Worm (Caenorhabditis elegans) whole organism, young adult: Measurements from ENCODE around the gene F08F3.4.

Source experiments
- B0261.1 ChIP-seq: sonication (generic microtip); optimal IDR thresholded peaks from 2 replicates; lab custom pipeline; 2016; ENCODE audit warnings: mild to moderate bottlenecking, missing genetic modification characterization, moderate library complexity, missing compliant biosample characterization
- D2030.7 ChIP-seq: fragments of 200-800 bp; sonication (Bioruptor generic); IDR thresholded peaks from 2 replicates; pipeline ENCODE4 v1.3.6; 2022; ENCODE audit warnings: missing genetic modification reagents, missing genetic modification characterization, missing compliant biosample characterization
- F23B12.7 ChIP-seq: sonication (generic microtip); optimal IDR thresholded peaks from 2 replicates; lab custom pipeline; 2017; ENCODE audit warnings: missing genetic modification characterization, mild to moderate bottlenecking, missing compliant biosample characterization, antibody characterized with exemption, moderate library complexity; ENCODE audit not compliant: insufficient read depth
- F33H1.4 ChIP-seq: fragments of 200-800 bp; sonication (Bioruptor generic); IDR thresholded peaks from 2 replicates; pipeline ENCODE4 v1.3.6; 2022; ENCODE audit warnings: missing genetic modification reagents, missing genetic modification characterization, missing compliant biosample characterization
- F57A8.1 ChIP-seq: fragments of 200-800 bp; sonication (Bioruptor generic); optimal IDR thresholded peaks from 2 replicates; lab custom pipeline; 2018; ENCODE audit warnings: mild to moderate bottlenecking, missing genetic modification characterization, moderate library complexity, missing compliant biosample characterization
- F57C9.4 ChIP-seq: sonication (generic microtip); optimal IDR thresholded peaks from 2 replicates; lab custom pipeline; 2017; ENCODE audit warnings: mild to moderate bottlenecking, missing genetic modification characterization, missing compliant biosample characterization
- ceh-100 ChIP-seq: fragments of 200-800 bp; sonication (Bioruptor generic); IDR thresholded peaks from 2 replicates; pipeline ENCODE4 v1.3.6; 2022; ENCODE audit warnings: missing genetic modification reagents, missing genetic modification characterization, missing compliant biosample characterization
- ceh-40 ChIP-seq: fragments of 200-800 bp; sonication (Bioruptor generic); IDR thresholded peaks from 2 replicates; pipeline ENCODE4 v1.3.6; 2022; ENCODE audit warnings: missing genetic modification characterization, missing compliant biosample characterization
- ceh-58 ChIP-seq: fragments of 200-800 bp; sonication (Bioruptor generic); IDR thresholded peaks from 2 replicates; pipeline ENCODE4 v1.3.6; 2022; ENCODE audit warnings: missing genetic modification characterization, missing compliant biosample characterization
- ceh-79 ChIP-seq: sonication (generic microtip); optimal IDR thresholded peaks from 2 replicates; lab custom pipeline; 2017; ENCODE audit warnings: mild to moderate bottlenecking, missing genetic modification characterization, missing compliant biosample characterization
- egl-44 ChIP-seq: fragments of 200-800 bp; sonication (Bioruptor generic); IDR thresholded peaks from 2 replicates; pipeline ENCODE4 v1.3.6; 2022; ENCODE audit warnings: missing genetic modification reagents, missing genetic modification characterization, missing compliant biosample characterization
- hrde-1 ChIP-seq: sonication (generic microtip); optimal IDR thresholded peaks from 2 replicates; lab custom pipeline; 2016; ENCODE audit warnings: missing genetic modification characterization, mild to moderate bottlenecking, missing compliant biosample characterization, moderate library complexity, missing genotype, missing genetic modification reagents, borderline replicate concordance
- lsy-27 ChIP-seq: sonication (generic microtip); optimal IDR thresholded peaks from 2 replicates; lab custom pipeline; 2017; ENCODE audit warnings: missing genetic modification characterization, mild to moderate bottlenecking, missing compliant biosample characterization, antibody characterized with exemption, missing genotype, borderline replicate concordance; ENCODE audit not compliant: insufficient read depth
- madf-8 ChIP-seq: fragments of 200-800 bp; sonication (Bioruptor generic); conservative IDR thresholded peaks from 2 replicates; pipeline ENCODE4 v1.3.6; 2022; ENCODE audit warnings: missing genetic modification reagents, missing genetic modification characterization, missing compliant biosample characterization
- mcd-1 ChIP-seq: fragments of 200-800 bp; sonication (Bioruptor generic); IDR thresholded peaks from 2 replicates; pipeline ENCODE4 v1.3.6; 2022; ENCODE audit warnings: missing genetic modification reagents, missing genetic modification characterization, missing compliant biosample characterization
- mxl-1 ChIP-seq: sonication (generic microtip); optimal IDR thresholded peaks from 2 replicates; lab custom pipeline; 2016; ENCODE audit warnings: missing genetic modification characterization, missing compliant biosample characterization
- nfya-2 ChIP-seq: fragments of 200-800 bp; sonication (Bioruptor generic); IDR thresholded peaks from 2 replicates; pipeline ENCODE4 v1.3.6; 2022; ENCODE audit warnings: missing genetic modification reagents, missing genetic modification characterization, missing compliant biosample characterization
- nhr-179 ChIP-seq: sonication (generic microtip); optimal IDR thresholded peaks from 2 replicates; lab custom pipeline; 2016; ENCODE audit warnings: mild to moderate bottlenecking, missing genetic modification characterization, missing compliant biosample characterization
- nhr-90 ChIP-seq: sonication (generic microtip); optimal IDR thresholded peaks from 2 replicates; lab custom pipeline; 2016; ENCODE audit warnings: missing genotype, mild to moderate bottlenecking, missing genetic modification characterization, missing compliant biosample characterization
- rec-8 ChIP-seq, 2 experiments: sonication (generic microtip); optimal IDR thresholded peaks; 2 replicates each; lab custom pipeline; 2016; ENCODE audit warnings: mild to moderate bottlenecking in 2 of 2, missing genetic modification characterization in 2 of 2, missing genetic modification reagents in 2 of 2, missing genotype in 2 of 2, missing biosample characterization in 1 of 2, missing compliant biosample characterization in 1 of 2, moderate library complexity in 1 of 2
- sdz-38 ChIP-seq: sonication (generic microtip); optimal IDR thresholded peaks from 2 replicates; lab custom pipeline; 2016; ENCODE audit warnings: missing genotype, missing genetic modification characterization, missing compliant biosample characterization
- snpc-3.4 ChIP-seq: sonication (generic microtip); optimal IDR thresholded peaks from 2 replicates; lab custom pipeline; 2017; ENCODE audit warnings: missing genetic modification characterization, mild to moderate bottlenecking, missing compliant biosample characterization, antibody characterized with exemption, moderate library complexity, missing genotype, missing genetic modification reagents
- tbp1 ChIP-seq: fragments of 200-800 bp; sonication (Bioruptor generic); optimal IDR thresholded peaks from 2 replicates; lab custom pipeline; 2018; ENCODE audit warnings: mild to moderate bottlenecking, missing genetic modification characterization, missing compliant biosample characterization
- ztf-18 ChIP-seq: sonication (generic microtip); optimal IDR thresholded peaks from 2 replicates; lab custom pipeline; 2016; ENCODE audit warnings: missing genotype, mild to moderate bottlenecking, missing genetic modification characterization, missing compliant biosample characterization

F08F3.4 gene

DNA sequence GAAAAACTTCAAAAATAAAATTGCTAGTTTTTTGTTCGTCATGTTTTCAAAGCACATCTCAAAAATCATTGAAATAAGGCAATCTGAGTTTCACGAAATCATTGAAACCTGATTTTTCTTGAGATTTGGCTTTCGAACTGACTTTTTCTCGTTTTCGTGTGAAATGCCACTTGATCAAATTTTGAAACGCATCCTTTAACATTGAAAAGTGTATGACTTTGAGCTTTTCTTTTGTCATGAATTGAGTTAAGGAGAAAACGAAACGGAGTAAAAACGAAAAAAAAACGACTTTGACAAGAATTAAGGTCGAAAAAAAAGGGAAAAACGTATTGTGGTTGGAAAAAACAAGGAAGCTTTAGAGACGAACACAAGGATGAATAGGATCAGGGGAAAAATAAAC is 44.2 kb downstream of the F08F3.4 start:
- TF ChIP-seq ceh-40 (GFP tag; lab: Robert Waterston, UW) = no peak
- no peak for TF ChIP-seq F23B12.7 (tag; lab: Kevin White, UChicago)
- no peak for TF ChIP-seq F57A8.1 (GFP tag; lab: Kevin White, UChicago)
- TF ChIP-seq sdz-38 (tag; lab: Kevin White, UChicago) = no peak
- TF ChIP-seq hrde-1 = no peak
- no peak for TF ChIP-seq lsy-27 (tag; lab: Kevin White, UChicago)
- no peak for TF ChIP-seq snpc-3.4 (tag; lab: Kevin White, UChicago)
- no peak for TF ChIP-seq ceh-79 (tag; lab: Kevin White, UChicago)
- TF ChIP-seq ztf-18 (tag; lab: Kevin White, UChicago) = no peak
- no peak for TF ChIP-seq tbp1 (GFP tag; lab: Kevin White, UChicago)
- TF ChIP-seq egl-44 (GFP tag; lab: Robert Waterston, UW) = no peak
- no peak for TF ChIP-seq D2030.7 (GFP tag; lab: Robert Waterston, UW)

DNA sequence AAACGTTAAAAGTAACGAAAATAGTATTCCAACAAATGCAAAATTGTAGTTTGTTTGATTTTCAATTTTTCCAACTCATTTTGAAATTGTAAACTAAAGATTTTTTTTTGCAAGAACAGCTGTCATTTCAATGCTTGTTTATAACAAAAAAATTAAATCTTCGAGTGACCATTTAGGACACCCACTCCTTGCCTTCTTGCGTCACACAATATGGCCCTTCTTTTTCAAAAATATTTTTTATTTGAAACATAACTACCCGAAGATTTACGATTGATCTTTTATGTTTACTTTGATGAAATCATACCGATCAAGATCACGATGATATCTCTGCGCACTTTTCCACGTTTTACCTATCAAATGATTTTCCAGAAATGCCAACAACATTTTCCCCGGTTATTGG is 49.1 kb downstream of the F08F3.4 start, which contains the start of gene ZC317.2:
Gene ZC317.2 (plus strand): TSS at position 301 of the 400 bp plus-strand sequence.
- TF ChIP-seq B0261.1 (tag; lab: Kevin White, UChicago) (no peak), nhr-179 (no peak), ceh-100 (GFP tag; lab: Robert Waterston, UW) (no peak), ztf-18 (tag; lab: Kevin White, UChicago) (no peak), ceh-58 (GFP tag; lab: Robert Waterston, UW) (no peak), rec-8 (tag; optimal IDR thresholded peaks at IDR 0.05; lab: Kevin White, UChicago) (no peak), mxl-1 (no peak), F33H1.4 (no peak), mcd-1 (GFP tag; lab: Robert Waterston, UW) (no peak), F57C9.4 (tag; lab: Kevin White, UChicago) (no peak), nhr-90 (tag; lab: Kevin White, UChicago) (no peak), nfya-2 (no peak), madf-8 (no peak)
